Fruit fly (Drosophila melanogaster) whole organism, prepupa: Measurements from ENCODE around the gene Rbp.

Experiments
- Blimp-1 ChIP-seq: fragments of 200-800 bp; sonication (Bioruptor generic); optimal IDR thresholded peaks from 3 replicates; lab custom pipeline; 2017; ENCODE audit warnings: missing biosample characterization, missing genetic modification characterization, mild to moderate bottlenecking, moderate library complexity, missing genetic modification reagents
- CG10631 ChIP-seq: fragments of 200-800 bp; sonication (Bioruptor generic); optimal IDR thresholded peaks from 2 replicates; lab custom pipeline; 2016; ENCODE audit warnings: missing biosample characterization, missing genetic modification characterization
- CG11294 ChIP-seq: fragments of 200-800 bp; sonication (Bioruptor generic); IDR thresholded peaks from 2 replicates; pipeline ENCODE4 v1.3.6; 2022; ENCODE audit warnings: missing biosample characterization, missing genetic modification characterization
- CG11762 ChIP-seq: fragments of 200-800 bp; sonication (Bioruptor generic); optimal IDR thresholded peaks from 3 replicates; lab custom pipeline; 2016; ENCODE audit warnings: missing biosample characterization, missing genetic modification characterization; ENCODE audit not compliant: insufficient read depth
- CG11902 ChIP-seq: fragments of 200-800 bp; sonication (Bioruptor generic); optimal IDR thresholded peaks from 3 replicates; lab custom pipeline; 2016; ENCODE audit warnings: missing biosample characterization, missing genetic modification characterization
- CG15336 ChIP-seq: fragments of 200-800 bp; sonication (Bioruptor generic); IDR thresholded peaks from 2 replicates; pipeline ENCODE4 v1.3.6; 2022; ENCODE audit warnings: missing biosample characterization, missing genetic modification characterization
- CG31627 ChIP-seq: fragments of 200-800 bp; sonication (Bioruptor generic); optimal IDR thresholded peaks from 3 replicates; lab custom pipeline; 2016; ENCODE audit warnings: missing biosample characterization, missing genetic modification characterization
- CG4318 ChIP-seq: fragments of 200-800 bp; sonication (Bioruptor generic); optimal IDR thresholded peaks from 3 replicates; lab custom pipeline; 2017; ENCODE audit warnings: missing biosample characterization, mild to moderate bottlenecking, missing genetic modification characterization
- CG6163 ChIP-seq: fragments of 200-800 bp; sonication (Bioruptor generic); IDR thresholded peaks from 3 replicates; pipeline ENCODE4 v1.3.6; 2022; ENCODE audit warnings: missing biosample characterization, missing genetic modification characterization
- CG6276 ChIP-seq: fragments of 200-800 bp; sonication (Bioruptor generic); optimal IDR thresholded peaks from 2 replicates; lab custom pipeline; 2017; ENCODE audit warnings: missing biosample characterization, mild to moderate bottlenecking, missing genetic modification characterization
- CG6792 ChIP-seq: fragments of 200-800 bp; sonication (Bioruptor generic); optimal IDR thresholded peaks from 3 replicates; lab custom pipeline; 2016; ENCODE audit warnings: missing biosample characterization, missing genetic modification characterization
- CG6808 ChIP-seq: fragments of 200-800 bp; sonication (Bioruptor generic); optimal IDR thresholded peaks from 3 replicates; lab custom pipeline; 2017; ENCODE audit warnings: missing biosample characterization, missing genetic modification characterization, mild to moderate bottlenecking, moderate library complexity, missing genetic modification reagents
- CG6854 ChIP-seq: fragments of 200-800 bp; sonication (Bioruptor generic); optimal IDR thresholded peaks from 2 replicates; lab custom pipeline; 2017; ENCODE audit warnings: missing biosample characterization, mild to moderate bottlenecking, missing genetic modification characterization
- CG7368 ChIP-seq: fragments of 200-800 bp; sonication (Bioruptor generic); optimal IDR thresholded peaks from 3 replicates; lab custom pipeline; 2016; ENCODE audit warnings: missing biosample characterization, missing genetic modification characterization
- CG8632 ChIP-seq: fragments of 200-800 bp; sonication (Bioruptor generic); optimal IDR thresholded peaks from 3 replicates; lab custom pipeline; 2016; ENCODE audit warnings: missing biosample characterization, missing genetic modification characterization
- CG9139 ChIP-seq: fragments of 200-800 bp; sonication (Bioruptor generic); optimal IDR thresholded peaks from 3 replicates; lab custom pipeline; 2017; ENCODE audit warnings: missing biosample characterization, mild to moderate bottlenecking, missing genetic modification characterization
- Eip75B ChIP-seq: fragments of 200-800 bp; sonication (Bioruptor generic); optimal IDR thresholded peaks from 3 replicates; lab custom pipeline; 2016; ENCODE audit warnings: missing biosample characterization, missing genetic modification characterization
- Eip78C ChIP-seq: fragments of 200-800 bp; sonication (Bioruptor generic); peaks from one replicate; lab custom pipeline; 2016; ENCODE audit warnings: missing biosample characterization, missing genetic modification characterization
- Eip93F ChIP-seq: fragments of 200-800 bp; sonication (Bioruptor generic); optimal IDR thresholded peaks from 2 replicates; lab custom pipeline; 2016; ENCODE audit warnings: missing biosample characterization, mild to moderate bottlenecking, missing genetic modification characterization
- Ets21C ChIP-seq: fragments of 200-800 bp; sonication (Bioruptor generic); optimal IDR thresholded peaks from 3 replicates; lab custom pipeline; 2016; ENCODE audit warnings: missing biosample characterization, missing genetic modification characterization
- Ets96B ChIP-seq: fragments of 200-800 bp; optimal IDR thresholded peaks from 2 replicates; lab custom pipeline; 2019; ENCODE audit warnings: missing biosample characterization, mild to moderate bottlenecking, missing genetic modification characterization, moderate library complexity
- Gug ChIP-seq: fragments of 200-800 bp; sonication (Bioruptor generic); IDR thresholded peaks from 2 replicates; pipeline ENCODE4 v1.3.6; 2022; ENCODE audit warnings: missing biosample characterization, missing genetic modification characterization
- Hr39 ChIP-seq: fragments of 200-800 bp; sonication (Bioruptor generic); optimal IDR thresholded peaks from 2 replicates; lab custom pipeline; 2016; ENCODE audit warnings: missing biosample characterization, missing genetic modification characterization
- Hr4 ChIP-seq: fragments of 200-800 bp; sonication (Bioruptor generic); optimal IDR thresholded peaks from 3 replicates; lab custom pipeline; 2016; ENCODE audit warnings: missing biosample characterization, missing genetic modification characterization
- Lpt ChIP-seq: fragments of 200-800 bp; sonication (Bioruptor generic); optimal IDR thresholded peaks from 3 replicates; lab custom pipeline; 2016; ENCODE audit warnings: missing biosample characterization, missing genetic modification characterization
- Smox ChIP-seq: fragments of 200-800 bp; sonication (Bioruptor generic); optimal IDR thresholded peaks from 3 replicates; lab custom pipeline; 2016; ENCODE audit warnings: missing biosample characterization, missing genetic modification characterization
- achi ChIP-seq: fragments of 200-800 bp; sonication (Bioruptor generic); optimal IDR thresholded peaks from 3 replicates; lab custom pipeline; 2016; ENCODE audit warnings: missing biosample characterization, missing genetic modification characterization
- acj6 ChIP-seq: fragments of 200-800 bp; sonication (Bioruptor generic); optimal IDR thresholded peaks from 3 replicates; lab custom pipeline; 2016; ENCODE audit warnings: missing biosample characterization, missing genetic modification characterization
- dsx ChIP-seq: fragments of 200-800 bp; optimal IDR thresholded peaks from 3 replicates; lab custom pipeline; 2019; ENCODE audit warnings: missing biosample characterization, mild to moderate bottlenecking, missing genetic modification characterization, moderate library complexity; ENCODE audit not compliant: poor library complexity, severe bottlenecking
- eg ChIP-seq: fragments of 200-800 bp; sonication (Bioruptor generic); IDR thresholded peaks from 3 replicates; pipeline ENCODE4 v1.3.6; 2022; ENCODE audit warnings: missing biosample characterization, missing genetic modification characterization
- esn ChIP-seq: fragments of 200-800 bp; sonication (Bioruptor generic); optimal IDR thresholded peaks from 2 replicates; lab custom pipeline; 2016; ENCODE audit warnings: missing biosample characterization, mild to moderate bottlenecking, missing genetic modification characterization, moderate library complexity
- fd59A ChIP-seq: fragments of 200-800 bp; sonication (Bioruptor generic); optimal IDR thresholded peaks from 2 replicates; lab custom pipeline; 2017; ENCODE audit warnings: missing biosample characterization, mild to moderate bottlenecking, missing genetic modification characterization, missing genetic modification reagents
- fkh ChIP-seq: fragments of 200-800 bp; sonication (Bioruptor generic); optimal IDR thresholded peaks from 3 replicates; lab custom pipeline; 2017; ENCODE audit warnings: missing biosample characterization, mild to moderate bottlenecking, missing genetic modification characterization, moderate library complexity
- net ChIP-seq: fragments of 200-800 bp; sonication (Bioruptor generic); optimal IDR thresholded peaks from 3 replicates; lab custom pipeline; 2016; ENCODE audit warnings: missing biosample characterization, missing genetic modification characterization
- pdm3 ChIP-seq: fragments of 200-800 bp; sonication (Bioruptor generic); optimal IDR thresholded peaks from 3 replicates; lab custom pipeline; 2016; ENCODE audit warnings: missing biosample characterization, missing genetic modification characterization
- spab ChIP-seq: fragments of 200-800 bp; sonication (Bioruptor generic); optimal IDR thresholded peaks from 2 replicates; lab custom pipeline; 2017; ENCODE audit warnings: missing biosample characterization, mild to moderate bottlenecking, missing genetic modification characterization, missing genetic modification reagents
- ss ChIP-seq, 2 experiments: fragments of 200-800 bp; sonication (Bioruptor generic); optimal IDR thresholded peaks; 2 replicates in 1 of 2; 3 replicates in 1 of 2; lab custom pipeline; 2017 to 2018; ENCODE audit warnings: mild to moderate bottlenecking in 2 of 2, missing biosample characterization in 2 of 2, missing genetic modification characterization in 2 of 2, moderate library complexity in 1 of 2
- svp ChIP-seq: fragments of 200-800 bp; sonication (Bioruptor generic); peaks from one replicate; lab custom pipeline; 2016; ENCODE audit warnings: missing biosample characterization, missing genetic modification characterization
- topi ChIP-seq: fragments of 200-800 bp; sonication (Bioruptor generic); optimal IDR thresholded peaks from 3 replicates; lab custom pipeline; 2016; ENCODE audit warnings: missing biosample characterization, missing genetic modification characterization
- vri ChIP-seq: fragments of 200-800 bp; sonication (Bioruptor generic); optimal IDR thresholded peaks from 3 replicates; lab custom pipeline; 2016; ENCODE audit warnings: missing biosample characterization, mild to moderate bottlenecking, missing genetic modification characterization

Rbp gene

DNA sequence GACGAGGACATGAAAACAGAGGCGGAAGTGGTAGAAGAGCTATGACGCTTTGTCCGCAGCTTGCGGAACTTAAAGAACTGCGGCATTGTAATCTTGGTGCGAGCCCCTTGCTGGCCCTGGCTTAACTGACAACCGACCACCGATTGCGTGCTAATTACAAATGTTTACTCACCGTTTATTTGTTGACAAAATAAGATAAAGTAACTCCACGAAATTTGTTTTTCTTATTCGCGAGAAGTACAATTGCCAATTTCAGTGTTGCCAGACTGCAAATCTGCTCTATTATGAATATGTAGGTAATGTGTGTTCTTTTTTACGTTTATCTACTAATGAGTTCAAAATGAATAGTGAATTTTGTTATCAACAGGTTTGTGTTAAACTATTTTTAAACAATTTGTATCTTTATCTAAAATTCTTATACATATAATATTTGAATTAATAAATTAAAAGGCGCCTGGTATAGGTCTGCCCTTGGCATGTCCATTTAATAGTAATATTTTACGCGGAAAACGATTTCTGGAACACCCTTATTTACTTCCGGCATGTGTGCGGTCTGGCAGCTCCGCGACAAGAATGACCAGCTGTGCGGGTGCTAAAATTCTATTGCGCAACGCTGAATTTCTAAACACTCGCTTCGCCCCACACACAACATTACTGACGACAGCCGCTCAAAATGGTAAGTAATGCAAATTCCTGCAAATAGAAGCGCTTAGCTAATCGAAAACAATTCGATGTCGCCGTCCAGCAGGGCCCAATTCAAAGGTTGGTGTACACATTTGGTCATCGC, 17.6 kb upstream of the Rbp start, which contains the start of the genes Atg4b and Hibch (continued):
- TF ChIP-seq Eip78C (GFP tag; lab: Kevin White, UChicago): peak; percentile 82
- TF ChIP-seq CG11294 (GFP tag; lab: Robert Waterston, UW): peak; percentile 67; the same call in 1 of the 2 replicates
- TF ChIP-seq CG6163 (GFP tag; lab: Robert Waterston, UW): peak; percentile 68; the same call in 2 of the 3 replicates
- peak; percentile 97 for TF ChIP-seq fkh (GFP tag; lab: Kevin White, UChicago)
- no peak for TF ChIP-seq CG9139
- TF ChIP-seq CG11762 (GFP tag; lab: Kevin White, UChicago): peak; percentile 75
- TF ChIP-seq pdm3 (GFP tag; lab: Kevin White, UChicago): no peak
- TF ChIP-seq Lpt: no peak
- no peak for TF ChIP-seq spab (GFP tag; lab: Kevin White, UChicago)

DNA sequence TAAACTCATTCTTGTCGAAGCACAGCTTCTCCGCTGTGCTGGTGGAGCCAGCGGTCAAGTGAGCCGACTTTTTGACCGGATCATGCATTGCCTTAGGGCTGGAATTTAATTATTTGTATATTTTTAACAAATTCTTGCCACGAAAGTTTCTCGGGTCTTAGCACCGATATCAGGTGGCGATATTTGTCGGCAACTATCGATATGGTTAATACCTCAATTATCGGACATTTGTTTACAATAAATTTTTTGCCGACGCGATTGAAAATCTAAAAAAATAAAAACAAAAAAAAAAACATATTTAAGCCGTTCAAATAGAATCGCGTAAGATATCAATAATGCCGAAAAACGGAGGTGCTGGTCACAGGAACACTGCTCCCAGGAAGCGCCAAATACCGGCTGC, 12.9 kb upstream of the Rbp start, which contains the start of the genes Cog2 and Trax:
TSS of gene Cog2 (minus strand) at position 168 of the 400 bp plus-strand sequence.
TSS of gene Trax (plus strand) at position 203 of the 400 bp plus-strand sequence.
- TF ChIP-seq acj6 (GFP tag; lab: Kevin White, UChicago) (no peak), CG8632 (GFP tag; lab: Kevin White, UChicago) (no peak), spab (GFP tag; lab: Kevin White, UChicago) (no peak), ss (GFP tag; optimal IDR thresholded peaks at IDR 0.05; lab: Kevin White, UChicago) (no peak), Smox (GFP tag; lab: Kevin White, UChicago) (no peak), pdm3 (GFP tag; lab: Kevin White, UChicago) (no peak), Ets21C (no peak), dsx (GFP tag; lab: Kevin White, UChicago) (no peak), Eip93F (GFP tag; lab: Kevin White, UChicago) (no peak), Eip78C (GFP tag; lab: Kevin White, UChicago) (no peak), Ets96B (tag; lab: Kevin White, UChicago) (no peak), CG6808 (GFP tag; lab: Kevin White, UChicago) (no peak), Hr39 (GFP tag; lab: Kevin White, UChicago) (no peak), CG6276 (GFP tag; lab: Kevin White, UChicago) (no peak), eg (no peak), CG6792 (GFP tag; lab: Kevin White, UChicago) (no peak)

DNA sequence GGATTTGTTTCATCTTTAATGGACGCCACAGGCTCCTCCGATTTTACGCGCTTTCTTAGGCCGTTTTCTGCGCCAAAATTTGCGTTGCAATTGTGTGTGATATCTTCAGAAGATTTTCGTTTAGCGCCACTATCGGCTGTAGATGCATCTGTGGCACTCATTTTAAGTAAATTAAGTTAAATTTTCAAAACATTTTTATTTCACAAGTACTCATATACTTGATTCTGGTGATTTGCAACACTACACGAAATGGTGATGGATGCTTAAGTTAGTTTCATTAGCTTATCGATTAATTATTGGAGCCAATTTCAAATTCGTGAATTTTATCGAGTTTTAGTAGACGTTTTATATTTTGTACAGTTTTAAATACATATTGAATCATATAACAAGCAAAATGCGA, 10.8 kb upstream of the Rbp start, which contains the start of gene CG6171:
TSS of gene CG6171 (minus strand) at position 250 of the 400 bp plus-strand sequence.
- peak; percentile 34 for TF ChIP-seq esn
- peak; percentile 52 for TF ChIP-seq Eip78C (GFP tag; lab: Kevin White, UChicago)
- no peak for TF ChIP-seq CG6792 (GFP tag; lab: Kevin White, UChicago)
- TF ChIP-seq CG7368: no peak
- no peak for TF ChIP-seq CG4318
- no peak for TF ChIP-seq fd59A (GFP tag; lab: Kevin White, UChicago)
- no peak for TF ChIP-seq CG10631 (GFP tag; lab: Kevin White, UChicago)
- TF ChIP-seq, all 60 proteins: peak for 2

DNA sequence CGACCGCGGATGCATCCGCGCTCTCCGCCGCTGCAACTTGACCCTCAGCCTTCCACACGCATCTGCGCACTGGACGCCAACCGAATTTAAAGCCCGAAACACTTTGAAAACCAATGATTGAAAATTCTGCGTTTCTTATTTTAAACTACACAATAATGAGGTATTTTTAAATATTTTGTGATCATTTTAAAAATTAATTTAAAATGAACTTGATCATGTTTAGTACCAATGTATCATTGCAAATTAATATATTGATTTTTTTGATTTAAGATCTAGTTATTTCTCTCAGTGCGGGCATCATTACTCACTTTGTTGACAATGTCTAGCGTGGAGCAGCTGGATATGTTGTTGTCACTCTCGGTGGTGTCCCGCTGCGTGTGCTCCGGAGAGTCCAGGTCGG, 7.6 kb upstream of the Rbp start:
- TF ChIP-seq Blimp-1 (no peak), Gug (GFP tag; lab: Robert Waterston, UW) (no peak), Smox (GFP tag; lab: Kevin White, UChicago) (no peak), Eip93F (GFP tag; lab: Kevin White, UChicago) (no peak), CG31627 (GFP tag; lab: Kevin White, UChicago) (peak; percentile 18), net (GFP tag; lab: Kevin White, UChicago) (no peak), achi (GFP tag; lab: Kevin White, UChicago) (no peak), vri (GFP tag; lab: Kevin White, UChicago) (no peak), pdm3 (GFP tag; lab: Kevin White, UChicago) (no peak), CG11762 (GFP tag; lab: Kevin White, UChicago) (no peak), esn (peak; percentile 68), CG15336 (GFP tag; lab: Robert Waterston, UW) (peak; percentile 81), CG7368 (no peak), svp (GFP tag; lab: Kevin White, UChicago) (peak; percentile 94), CG11902 (GFP tag; lab: Kevin White, UChicago) (no peak), acj6 (GFP tag; lab: Kevin White, UChicago) (no peak), CG11294 (GFP tag; lab: Robert Waterston, UW) (no peak), topi (GFP tag; lab: Kevin White, UChicago) (no peak), Hr4 (GFP tag; lab: Kevin White, UChicago) (no peak), Eip78C (GFP tag; lab: Kevin White, UChicago) (peak; percentile 73), Eip75B (GFP tag; lab: Kevin White, UChicago) (no peak), spab (GFP tag; lab: Kevin White, UChicago) (no peak), CG6276 (GFP tag; lab: Kevin White, UChicago) (no peak), eg (peak; percentile 76), CG9139 (no peak), ss (GFP tag; optimal IDR thresholded peaks at IDR 0.05; lab: Kevin White, UChicago) (no peak), fkh (GFP tag; lab: Kevin White, UChicago) (no peak), fd59A (GFP tag; lab: Kevin White, UChicago) (no peak), CG4318 (no peak), CG6854 (GFP tag; lab: Kevin White, UChicago) (no peak)
